Fruit fly (Drosophila melanogaster) whole organism, embryonic: ENCODE data around the gene CG2129.

Experiments
- BEAF-32 ChIP-seq: fragments of 200-800 bp; sonication (Bioruptor generic); optimal IDR thresholded peaks from 3 replicates; lab custom pipeline; 2017; ENCODE audit warnings: missing biosample characterization, missing genetic modification characterization, mild to moderate bottlenecking, moderate library complexity, missing genetic modification reagents
- CG1024 ChIP-seq: fragments of 200-800 bp; sonication (Bioruptor generic); IDR thresholded peaks from 2 replicates; pipeline ENCODE4 v1.3.6; 2022; ENCODE audit warnings: missing biosample characterization, missing genetic modification characterization
- CG11504 ChIP-seq: fragments of 200-800 bp; sonication (Bioruptor generic); optimal IDR thresholded peaks from 3 replicates; lab custom pipeline; 2019; ENCODE audit warnings: missing biosample characterization, mild to moderate bottlenecking, missing genetic modification characterization, moderate library complexity
- CG12744 ChIP-seq: fragments of 200-800 bp; sonication (Bioruptor generic); optimal IDR thresholded peaks from 2 replicates; lab custom pipeline; 2016; ENCODE audit warnings: missing biosample characterization, missing genetic modification characterization
- CG13624 ChIP-seq: fragments of 200-800 bp; sonication (Bioruptor generic); optimal IDR thresholded peaks from 2 replicates; lab custom pipeline; 2016; ENCODE audit warnings: missing biosample characterization, missing genetic modification characterization
- CG15479 ChIP-seq: fragments of 200-800 bp; sonication (Bioruptor generic); optimal IDR thresholded peaks from 3 replicates; lab custom pipeline; 2019; ENCODE audit warnings: missing biosample characterization, mild to moderate bottlenecking, missing genetic modification characterization, moderate library complexity
- CG1602 ChIP-seq: fragments of 200-800 bp; sonication (Bioruptor generic); optimal IDR thresholded peaks from 3 replicates; lab custom pipeline; 2016; ENCODE audit warnings: missing biosample characterization, missing genetic modification characterization
- CG16813 ChIP-seq: fragments of 200-800 bp; sonication (Bioruptor generic); IDR thresholded peaks from 3 replicates; pipeline ENCODE4 v1.3.6; 2022; ENCODE audit warnings: missing biosample characterization, missing genetic modification characterization; ENCODE audit not compliant: partially characterized antibody
- CG17385 ChIP-seq: fragments of 200-800 bp; sonication (Bioruptor generic); optimal IDR thresholded peaks from 3 replicates; lab custom pipeline; 2018; ENCODE audit warnings: missing biosample characterization, mild to moderate bottlenecking, missing genetic modification characterization
- CG17829 ChIP-seq: fragments of 200-800 bp; optimal IDR thresholded peaks from 2 replicates; lab custom pipeline; 2019; ENCODE audit warnings: missing biosample characterization, mild to moderate bottlenecking, missing genetic modification characterization, moderate library complexity
- CG30403 ChIP-seq: fragments of 200-800 bp; sonication (Bioruptor generic); optimal IDR thresholded peaks from 3 replicates; lab custom pipeline; 2016; ENCODE audit warnings: missing biosample characterization, missing genetic modification characterization
- CG30431 ChIP-seq: fragments of 200-800 bp; sonication (Bioruptor generic); optimal IDR thresholded peaks from 2 replicates; lab custom pipeline; 2017; ENCODE audit warnings: missing biosample characterization, missing genetic modification characterization
- CG31441 ChIP-seq: fragments of 200-800 bp; sonication (Bioruptor generic); IDR thresholded peaks from 2 replicates; pipeline ENCODE4 v1.3.6; 2022; ENCODE audit warnings: missing biosample characterization, missing genetic modification characterization
- CG4707 ChIP-seq: fragments of 200-800 bp; sonication (Bioruptor generic); optimal IDR thresholded peaks from 2 replicates; lab custom pipeline; 2018; ENCODE audit warnings: missing biosample characterization, mild to moderate bottlenecking, missing genetic modification characterization, moderate library complexity
- CG7357 ChIP-seq: fragments of 200-800 bp; sonication (Bioruptor generic); IDR thresholded peaks from 3 replicates; pipeline ENCODE4 v1.3.6; 2022; ENCODE audit warnings: missing biosample characterization, missing genetic modification characterization
- CG8944 ChIP-seq: fragments of 200-800 bp; sonication (Bioruptor generic); optimal IDR thresholded peaks from 3 replicates; lab custom pipeline; 2016; ENCODE audit warnings: missing biosample characterization, missing genetic modification characterization
- CG9817 ChIP-seq: fragments of 200-800 bp; sonication (Bioruptor generic); optimal IDR thresholded peaks from 2 replicates; lab custom pipeline; 2018; ENCODE audit warnings: missing biosample characterization, mild to moderate bottlenecking, missing genetic modification characterization, moderate library complexity
- CG9876 ChIP-seq: fragments of 200-800 bp; sonication (Bioruptor generic); optimal IDR thresholded peaks from 2 replicates; lab custom pipeline; 2016; ENCODE audit warnings: missing biosample characterization, missing genetic modification characterization
- CHES-1-like ChIP-seq: fragments of 200-800 bp; sonication (Bioruptor generic); optimal IDR thresholded peaks from 2 replicates; lab custom pipeline; 2016; ENCODE audit warnings: missing biosample characterization, missing genetic modification characterization
- Camta ChIP-seq: fragments of 200-800 bp; sonication (Bioruptor generic); optimal IDR thresholded peaks from 2 replicates; lab custom pipeline; 2016; ENCODE audit warnings: missing biosample characterization, missing genetic modification characterization
- CkIIα-i1 ChIP-seq: fragments of 200-800 bp; sonication (Bioruptor generic); IDR thresholded peaks from 2 replicates; pipeline ENCODE4 v1.3.6; 2022; ENCODE audit warnings: missing biosample characterization, missing genetic modification characterization
- CrebB ChIP-seq: fragments of 200-800 bp; sonication (Bioruptor generic); optimal IDR thresholded peaks from 3 replicates; lab custom pipeline; 2018; ENCODE audit warnings: missing biosample characterization, mild to moderate bottlenecking, missing genetic modification characterization
- D ChIP-seq, 2 experiments: fragments of 200-800 bp in 1 of 2; fragments of >200 bp in 1 of 2; sonication (Bioruptor generic) in 1 of 2; optimal IDR thresholded peaks; 2 replicates in 1 of 2; 3 replicates in 1 of 2; lab custom pipeline; 2017; ENCODE audit warnings: mild to moderate bottlenecking in 1 of 2, missing biosample characterization in 1 of 2, missing genetic modification characterization in 1 of 2, missing genetic modification reagents in 1 of 2
- Dp ChIP-seq: fragments of 200-800 bp; sonication (Bioruptor generic); optimal IDR thresholded peaks from 2 replicates; lab custom pipeline; 2018; ENCODE audit warnings: missing biosample characterization, mild to moderate bottlenecking, missing genetic modification characterization, moderate library complexity
- Hey ChIP-seq: fragments of 200-800 bp; sonication (Bioruptor generic); optimal IDR thresholded peaks from 3 replicates; lab custom pipeline; 2018; ENCODE audit warnings: missing biosample characterization, mild to moderate bottlenecking, missing genetic modification characterization
- Hr39 ChIP-seq: fragments of >200 bp; optimal IDR thresholded peaks from 2 replicates; lab custom pipeline; 2017
- MTF-1 ChIP-seq: fragments of 200-800 bp; sonication (Bioruptor generic); optimal IDR thresholded peaks from 2 replicates; lab custom pipeline; 2018; ENCODE audit warnings: missing biosample characterization, mild to moderate bottlenecking, missing genetic modification characterization, borderline replicate concordance
- Med ChIP-seq: fragments of 200-800 bp; sonication (Bioruptor generic); peaks from one replicate; lab custom pipeline; 2016; ENCODE audit warnings: missing biosample characterization, missing genetic modification characterization, mild to moderate bottlenecking, inconsistent platforms, moderate library complexity
- Neu2 ChIP-seq: fragments of 200-800 bp; sonication (Bioruptor generic); optimal IDR thresholded peaks from 3 replicates; lab custom pipeline; 2016; ENCODE audit warnings: missing biosample characterization, missing genetic modification characterization, borderline replicate concordance
- Oaz ChIP-seq: fragments of 200-800 bp; sonication (Bioruptor generic); IDR thresholded peaks from 2 replicates; pipeline ENCODE4 v1.3.6; 2022; ENCODE audit warnings: missing biosample characterization, missing genetic modification characterization
- Opbp ChIP-seq: fragments of 200-800 bp; sonication (Bioruptor generic); IDR thresholded peaks from 3 replicates; pipeline ENCODE4 v1.3.6; 2022; ENCODE audit warnings: missing biosample characterization, missing genetic modification characterization; ENCODE audit not compliant: partially characterized antibody
- Sry-δ ChIP-seq: fragments of 200-800 bp; sonication (Bioruptor generic); optimal IDR thresholded peaks from 2 replicates; lab custom pipeline; 2016; ENCODE audit warnings: missing biosample characterization, missing genetic modification characterization
- Tbp ChIP-seq: fragments of >200 bp; optimal IDR thresholded peaks from 2 replicates; lab custom pipeline; 2018; ENCODE audit warnings: missing biosample characterization, missing genetic modification characterization
- Vsx1 ChIP-seq: fragments of 200-800 bp; sonication (Bioruptor generic); optimal IDR thresholded peaks from 2 replicates; lab custom pipeline; 2017; ENCODE audit warnings: missing biosample characterization, mild to moderate bottlenecking, missing genetic modification characterization, missing genetic modification reagents
- btn ChIP-seq: fragments of 200-800 bp; sonication (Bioruptor generic); optimal IDR thresholded peaks from 2 replicates; lab custom pipeline; 2016; ENCODE audit warnings: missing biosample characterization, missing genetic modification characterization
- da ChIP-seq: fragments of 200-800 bp; sonication (Bioruptor generic); optimal IDR thresholded peaks from 2 replicates; lab custom pipeline; 2016; ENCODE audit warnings: missing biosample characterization, missing genetic modification characterization
- emc ChIP-seq: fragments of 200-800 bp; sonication (Bioruptor generic); optimal IDR thresholded peaks from 2 replicates; lab custom pipeline; 2016; ENCODE audit warnings: missing biosample characterization, missing genetic modification characterization
- fd96Cb ChIP-seq: fragments of 200-800 bp; sonication (Bioruptor generic); optimal IDR thresholded peaks from 2 replicates; lab custom pipeline; 2018; ENCODE audit warnings: missing biosample characterization, mild to moderate bottlenecking, missing genetic modification characterization, moderate library complexity
- jigr1 ChIP-seq: fragments of 200-800 bp; sonication (Bioruptor generic); IDR thresholded peaks from 3 replicates; pipeline ENCODE4 v1.3.6; 2022; ENCODE audit warnings: missing biosample characterization, missing genetic modification characterization
- jumu ChIP-seq: fragments of 200-800 bp; sonication (Bioruptor generic); optimal IDR thresholded peaks from 3 replicates; lab custom pipeline; 2016; ENCODE audit warnings: missing biosample characterization, missing genetic modification characterization
- lab ChIP-seq: fragments of 200-800 bp; sonication (Bioruptor generic); optimal IDR thresholded peaks from 3 replicates; lab custom pipeline; 2017; ENCODE audit warnings: missing biosample characterization, missing genetic modification characterization, mild to moderate bottlenecking, moderate library complexity, missing genetic modification reagents
- mirr ChIP-seq: fragments of 200-800 bp; sonication (Bioruptor generic); optimal IDR thresholded peaks from 3 replicates; lab custom pipeline; 2018; ENCODE audit warnings: missing biosample characterization, mild to moderate bottlenecking, missing genetic modification characterization
- mld ChIP-seq: fragments of 200-800 bp; sonication (Bioruptor generic); IDR thresholded peaks from 3 replicates; pipeline ENCODE4 v1.3.6; 2022; ENCODE audit warnings: missing biosample characterization, missing genetic modification characterization; ENCODE audit not compliant: partially characterized antibody
- oc ChIP-seq: fragments of 200-800 bp; sonication (Bioruptor generic); optimal IDR thresholded peaks from 2 replicates; lab custom pipeline; 2018; ENCODE audit warnings: missing biosample characterization, mild to moderate bottlenecking, missing genetic modification characterization, moderate library complexity
- pb ChIP-seq: fragments of 200-800 bp; sonication (Bioruptor generic); optimal IDR thresholded peaks from 3 replicates; lab custom pipeline; 2016; ENCODE audit warnings: missing biosample characterization, missing genetic modification characterization
- rib ChIP-seq: fragments of 200-800 bp; sonication (Bioruptor generic); IDR thresholded peaks from 2 replicates; pipeline ENCODE4 v1.3.6; 2022; ENCODE audit warnings: missing biosample characterization, missing genetic modification characterization
- sd ChIP-seq: fragments of 200-800 bp; sonication (Bioruptor generic); optimal IDR thresholded peaks from 3 replicates; lab custom pipeline; 2018; ENCODE audit warnings: missing biosample characterization, mild to moderate bottlenecking, missing genetic modification characterization, moderate library complexity
- toy ChIP-seq: fragments of 200-800 bp; sonication (Bioruptor generic); IDR thresholded peaks from 2 replicates; pipeline ENCODE4 v1.3.6; 2022; ENCODE audit warnings: missing biosample characterization, missing genetic modification characterization
- usp ChIP-seq: fragments of >200 bp; optimal IDR thresholded peaks from 2 replicates; lab custom pipeline; 2017; ENCODE audit warnings: missing biosample characterization, missing genetic modification characterization

CG2129 gene

dm6 chrX:8100026-8100825 lies 45.4 kb upstream of the CG2129 start (continued):
- TF ChIP-seq Sry-δ (GFP tag; lab: Kevin White, UChicago) (no peak), Hr39 (lab: Kevin White, UChicago) (no peak), Camta (GFP tag; lab: Kevin White, UChicago) (peak; percentile 47), Neu2 (no peak), sd (tag; lab: Kevin White, UChicago) (peak; percentile 39), Dp (GFP tag; lab: Kevin White, UChicago) (no peak), CHES-1-like (GFP tag; lab: Kevin White, UChicago) (peak; percentile 29), CG17829 (tag; lab: Kevin White, UChicago) (peak; percentile 66), CkIIα-i1 (GFP tag; lab: Robert Waterston, UW) (peak; percentile 40; the same call in 1 of the 2 replicates), CG8944 (GFP tag; lab: Kevin White, UChicago) (peak; percentile 34), CrebB (tag; lab: Kevin White, UChicago) (peak; percentile 74), btn (no peak), CG30403 (GFP tag; lab: Kevin White, UChicago) (peak; percentile 81), CG4707 (GFP tag; lab: Kevin White, UChicago) (no peak), CG16813 (no peak), CG30431 (GFP tag; lab: Kevin White, UChicago) (peak; percentile 66), CG15479 (no peak), CG17385 (GFP tag; lab: Kevin White, UChicago) (peak; percentile 82), MTF-1 (GFP tag; lab: Kevin White, UChicago) (peak; percentile 49), CG11504 (peak; percentile 80), Oaz (GFP tag; lab: Robert Waterston, UW) (peak; percentile 65), BEAF-32 (GFP tag; lab: Kevin White, UChicago) (no peak), CG9817 (tag; lab: Kevin White, UChicago) (peak; percentile 57), jigr1 (GFP tag; lab: Robert Waterston, UW) (peak; percentile 67; the same call in 1 of the 3 replicates), CG1024 (GFP tag; lab: Robert Waterston, UW) (peak; percentile 62), D (optimal IDR thresholded peaks at IDR 0.05; lab: Kevin White, UChicago) (no peak), D (GFP tag; optimal IDR thresholded peaks at IDR 0.05; lab: Kevin White, UChicago) (peak; percentile 78), rib (GFP tag; lab: Robert Waterston, UW) (peak; percentile 78), Med (GFP tag; lab: Kevin White, UChicago) (peak; percentile 89), lab (GFP tag; lab: Kevin White, UChicago) (peak; percentile 95), pb (peak; percentile 17), Hey (tag; lab: Kevin White, UChicago) (no peak), jumu (GFP tag; lab: Kevin White, UChicago) (peak; percentile 49), CG9876 (GFP tag; lab: Kevin White, UChicago) (no peak), mirr (GFP tag; lab: Kevin White, UChicago) (peak; percentile 28), CG31441 (peak; percentile 87), Opbp (GFP tag; lab: Robert Waterston, UW) (no peak), oc (tag; lab: Kevin White, UChicago) (peak; percentile 85), fd96Cb (tag; lab: Kevin White, UChicago) (peak; percentile 82), Tbp (no peak), CG12744 (peak; percentile 53), CG13624 (GFP tag; lab: Kevin White, UChicago) (peak; percentile 60), CG1602 (peak; percentile 43), da (GFP tag; lab: Kevin White, UChicago) (no peak), Vsx1 (GFP tag; lab: Kevin White, UChicago) (peak; percentile 62), usp (GFP tag; lab: Kevin White, UChicago) (no peak), CG7357 (GFP tag; lab: Robert Waterston, UW) (peak; percentile 77), emc (no peak), mld (GFP tag; lab: Robert Waterston, UW) (no peak), toy (peak; percentile 63; the same call in 1 of the 2 replicates)
